Worm (Caenorhabditis elegans) whole organism, mixed stage, embryonic: Measurements from ENCODE around the gene fip-4.

Experiments
- lin-13 ChIP-seq: fragments of 150-350 bp; optimal IDR thresholded peaks from 2 replicates; lab custom pipeline; 2014; ENCODE audit warnings: missing biosample characterization, missing genetic modification characterization
- lsy-2 ChIP-seq: fragments of 150-350 bp; optimal IDR thresholded peaks from 2 replicates; lab custom pipeline; 2014; ENCODE audit warnings: missing biosample characterization, missing genetic modification characterization
- nhr-12 ChIP-seq: fragments of 150-350 bp; optimal IDR thresholded peaks from 2 replicates; lab custom pipeline; 2014; ENCODE audit warnings: missing biosample characterization, missing genetic modification characterization
- nhr-237 ChIP-seq: fragments of 150-350 bp; optimal IDR thresholded peaks from 2 replicates; lab custom pipeline; 2014; ENCODE audit warnings: missing biosample characterization, missing genetic modification characterization
- nhr-76 ChIP-seq: sonication (generic microtip); optimal IDR thresholded peaks from 2 replicates; lab custom pipeline; 2017; ENCODE audit warnings: missing biosample characterization, missing genetic modification characterization
- ztf-11 ChIP-seq: fragments of 150-350 bp; optimal IDR thresholded peaks from 2 replicates; lab custom pipeline; 2014; ENCODE audit warnings: missing biosample characterization, missing genetic modification characterization

DNA sequence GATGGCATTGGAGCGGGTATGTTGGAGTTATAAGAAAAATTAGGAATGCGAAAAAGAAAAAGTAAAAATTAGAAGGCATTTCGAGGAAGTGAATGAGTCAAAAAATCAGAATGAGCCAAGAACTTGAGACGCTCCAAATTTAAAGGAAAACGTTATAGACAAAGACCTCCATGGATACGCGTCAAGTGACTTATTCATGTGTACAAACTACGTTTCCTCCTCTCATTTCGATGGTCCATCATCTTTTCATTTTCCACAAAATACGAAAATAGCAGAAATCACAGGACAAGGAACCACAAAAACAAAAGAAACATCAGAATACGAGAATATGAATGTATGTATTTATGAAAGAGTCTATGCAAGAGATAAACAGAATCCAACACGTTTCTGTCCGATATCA is 30.2 kb upstream of the fip-4 start, which contains the start of gene F28A12.3:
- TF ChIP-seq nhr-12 (no peak), ztf-11 (tag; lab: Kevin White, UChicago) (no peak), nhr-76 (tag; lab: Kevin White, UChicago) (no peak), nhr-237 (tag; lab: Kevin White, UChicago) (no peak), lin-13 (no peak), lsy-2 (tag; lab: Kevin White, UChicago) (no peak)
